Fruit fly (Drosophila melanogaster): ENCODE results near the gene CG8004.

Gene CG8004

DNA sequence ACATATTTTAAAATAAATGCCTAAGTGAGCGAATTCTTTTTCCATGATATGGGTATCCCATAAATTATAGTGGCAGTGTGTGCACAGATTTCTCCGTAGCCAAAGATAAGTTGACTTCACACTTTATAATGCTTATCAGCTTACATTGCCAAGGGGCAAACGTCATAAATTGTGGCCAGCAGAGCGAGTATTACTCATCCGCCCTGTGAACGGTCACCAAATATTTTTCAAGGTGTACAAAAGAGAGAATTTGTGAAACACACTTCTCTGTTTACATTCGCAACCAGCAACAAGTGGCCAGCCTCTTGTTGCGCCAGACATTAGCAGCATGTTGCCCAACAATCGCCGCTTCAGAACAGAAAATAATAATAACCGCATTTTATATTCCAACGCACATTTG is 4.6 kb upstream of the CG8004 start (continued):
- TF ChIP-seq CTCF (GFP tag; optimal IDR thresholded peaks at IDR 0.05), result peak; percentile 18
- TF ChIP-seq CG32767 (GFP tag; IDR thresholded peaks at IDR 0.05), result no peak
- peak; percentile 23 for TF ChIP-seq grau (tag; optimal IDR thresholded peaks at IDR 0.05)
- no peak for TF ChIP-seq CG16779 (GFP tag; IDR thresholded peaks at IDR 0.05)
- TF ChIP-seq psq (GFP tag; optimal IDR thresholded peaks at IDR 0.05), result no peak
- TF ChIP-seq CG1832 (GFP tag; optimal IDR thresholded peaks at IDR 0.05), result no peak
- TF ChIP-seq lmd (GFP tag; IDR thresholded peaks at IDR 0.05), result no peak
- no peak for TF ChIP-seq D19B (GFP tag; optimal IDR thresholded peaks at IDR 0.05)
- TF ChIP-seq kni (GFP tag; optimal IDR thresholded peaks at IDR 0.05), result no peak
- TF ChIP-seq Oli (tag; optimal IDR thresholded peaks at IDR 0.05), result peak; percentile 1
- no peak for TF ChIP-seq NC2β (GFP tag; optimal IDR thresholded peaks at IDR 0.05)
- TF ChIP-seq gsb-n (tag; optimal IDR thresholded peaks at IDR 0.05), result no peak
- no peak for TF ChIP-seq tup (GFP tag; optimal IDR thresholded peaks at IDR 0.05)
- TF ChIP-seq Ssrp (tag; optimal IDR thresholded peaks at IDR 0.05), result no peak
- TF ChIP-seq Elba2 (GFP tag; optimal IDR thresholded peaks at IDR 0.05), result no peak
- no peak for TF ChIP-seq CG15073 (GFP tag; optimal IDR thresholded peaks at IDR 0.05)
- no peak for TF ChIP-seq CG3407 (GFP tag; optimal IDR thresholded peaks at IDR 0.05)
- no peak for TF ChIP-seq Deaf1 (tag; optimal IDR thresholded peaks at IDR 0.05)
- TF ChIP-seq CG15601 (tag; optimal IDR thresholded peaks at IDR 0.05), result no peak
- no peak for TF ChIP-seq jumu (GFP tag; optimal IDR thresholded peaks at IDR 0.05)
- no peak for TF ChIP-seq CG30020 (tag; optimal IDR thresholded peaks at IDR 0.05)
- TF ChIP-seq oc (tag; optimal IDR thresholded peaks at IDR 0.05), result no peak
- TF ChIP-seq Ptx1 (GFP tag; IDR thresholded peaks at IDR 0.05), result no peak
- TF ChIP-seq Hey (tag; optimal IDR thresholded peaks at IDR 0.05), result peak; percentile 23
- no peak for TF ChIP-seq YL-1 (GFP tag; optimal IDR thresholded peaks at IDR 0.05)
- no peak for TF ChIP-seq CG6683 (GFP tag; optimal IDR thresholded peaks at IDR 0.05)
- TF ChIP-seq CG10366 (GFP tag; IDR thresholded peaks at IDR 0.05), result no peak
- no peak for TF ChIP-seq Rx (GFP tag; IDR thresholded peaks at IDR 0.05)
- peak; percentile 52 for TF ChIP-seq CG18599 (GFP tag; optimal IDR thresholded peaks at IDR 0.05)
- no peak for TF ChIP-seq Bgb (GFP tag; IDR thresholded peaks at IDR 0.05; ENCODE audit: partially characterized antibody)
- TF ChIP-seq CG17912 (GFP tag; optimal IDR thresholded peaks at IDR 0.05), result peak; percentile 69
- TF ChIP-seq Side (GFP tag; optimal IDR thresholded peaks at IDR 0.05), result peak; percentile 61
- TF ChIP-seq chm (GFP tag; IDR thresholded peaks at IDR 0.05), result peak; percentile 61; the same call in 1 of the 2 replicates
- no peak for TF ChIP-seq Lpt (GFP tag; optimal IDR thresholded peaks at IDR 0.05)
- no peak for TF ChIP-seq gcm2 (GFP tag; optimal IDR thresholded peaks at IDR 0.05)
- TF ChIP-seq Tbp (GFP tag; optimal IDR thresholded peaks at IDR 0.05), result no peak
- TF ChIP-seq ems (GFP tag; optimal IDR thresholded peaks at IDR 0.05), result peak; percentile 24
- TF ChIP-seq CG10959 (GFP tag; IDR thresholded peaks at IDR 0.05), result no peak
- no peak for TF ChIP-seq CG4730 (GFP tag; IDR thresholded peaks at IDR 0.05)
- TF ChIP-seq CG1647 (GFP tag; optimal IDR thresholded peaks at IDR 0.05), result no peak
- TF ChIP-seq CG4404 (GFP tag; IDR thresholded peaks at IDR 0.05), result no peak
- TF ChIP-seq Spps (tag; optimal IDR thresholded peaks at IDR 0.05), result no peak
- no peak for TF ChIP-seq CG3847 (GFP tag; IDR thresholded peaks at IDR 0.05)
- TF ChIP-seq gem (tag; optimal IDR thresholded peaks at IDR 0.05), result peak; percentile 27
- peak; percentile 64 for TF ChIP-seq CG2120 (GFP tag; optimal IDR thresholded peaks at IDR 0.05)
- TF ChIP-seq CG12744 (GFP tag; optimal IDR thresholded peaks at IDR 0.05), result no peak
- TF ChIP-seq otp (GFP tag; IDR thresholded peaks at IDR 0.05), result peak; percentile 61; the same call in 1 of the 3 replicates
- peak; percentile 39 for TF ChIP-seq CG7987 (GFP tag; optimal IDR thresholded peaks at IDR 0.05)
- 0 out of 4 replicates have a peak, but pooled peaks have one; percentile 60 for TF ChIP-seq chinmo (GFP tag; IDR thresholded peaks at IDR 0.05; ENCODE audit: partially characterized antibody)
- peak; percentile 71; the same call in 2 of the 3 replicates for TF ChIP-seq ci (GFP tag; IDR thresholded peaks at IDR 0.05)
- no peak for TF ChIP-seq shn (GFP tag; optimal IDR thresholded peaks at IDR 0.05)
- no peak for TF ChIP-seq CG1792 (GFP tag; optimal IDR thresholded peaks at IDR 0.05)
- TF ChIP-seq CG13123 (GFP tag; optimal IDR thresholded peaks at IDR 0.05), result no peak
